Worm (Caenorhabditis elegans): Measurements from ENCODE around the gene C25G4.2.

DNA sequence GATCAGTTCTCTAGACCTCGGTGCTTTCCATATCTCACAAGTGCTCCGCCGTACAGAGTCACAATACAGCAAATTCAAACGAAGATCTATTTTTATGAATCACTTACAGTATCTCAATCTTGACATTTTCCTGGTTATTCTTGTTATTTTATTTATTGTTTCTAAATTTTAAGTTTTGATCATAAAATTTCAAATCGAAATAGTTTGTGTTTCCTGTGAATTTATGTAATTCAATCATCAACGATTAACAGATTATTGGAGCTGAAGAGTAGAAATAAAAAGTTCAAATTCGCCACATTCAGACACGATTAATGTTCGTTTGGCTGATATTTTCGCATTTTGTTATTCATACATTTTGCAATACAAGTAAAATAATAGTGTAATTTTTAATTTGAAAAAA is 11.5 kb downstream of the C25G4.2 start, which contains the start of gene clec-184:
- TF ChIP-seq nhr-90 (tag; optimal IDR thresholded peaks at IDR 0.05; ENCODE audit: poor library complexity) (no peak), snpc-4 (tag; optimal IDR thresholded peaks at IDR 0.05) (no peak), egl-13 (tag; optimal IDR thresholded peaks at IDR 0.05) (no peak), lin-35 (GFP tag; optimal IDR thresholded peaks at IDR 0.05) (no peak)

Measured in whole organism, L1 larva.